Fruit fly (Drosophila melanogaster) whole organism, embryonic: ENCODE results near the gene bi.
A peak's percentile ranks its signal among the peaks of the same experiment; 100 is the strongest.

Experiments
- Ada2b ChIP-seq: fragments of 200-800 bp; sonication (Bioruptor generic); IDR thresholded peaks from 2 replicates; pipeline ENCODE4 v1.3.6; 2022; ENCODE audit warnings: missing biosample characterization, missing genetic modification characterization
- Adf1 ChIP-seq: fragments of 200-800 bp; sonication (Bioruptor generic); IDR thresholded peaks from 2 replicates; pipeline ENCODE4 v1.3.6; 2022; ENCODE audit warnings: missing biosample characterization, missing genetic modification characterization
- CG10267 ChIP-seq: fragments of 200-800 bp; sonication (Bioruptor generic); optimal IDR thresholded peaks from 2 replicates; lab custom pipeline; 2018; ENCODE audit warnings: missing biosample characterization, mild to moderate bottlenecking, missing genetic modification characterization, moderate library complexity
- CG10565 ChIP-seq: fragments of 200-800 bp; sonication (Bioruptor generic); optimal IDR thresholded peaks from 3 replicates; lab custom pipeline; 2016; ENCODE audit warnings: missing biosample characterization, mild to moderate bottlenecking, missing genetic modification characterization
- CG12155 ChIP-seq: fragments of 200-800 bp; sonication (Bioruptor generic); optimal IDR thresholded peaks from 3 replicates; lab custom pipeline; 2016; ENCODE audit warnings: missing biosample characterization, missing genetic modification characterization
- CG12299 ChIP-seq: fragments of 200-800 bp; sonication (Bioruptor generic); optimal IDR thresholded peaks from 2 replicates; lab custom pipeline; 2018; ENCODE audit warnings: missing biosample characterization, mild to moderate bottlenecking, missing genetic modification characterization
- CG13123 ChIP-seq: fragments of 200-800 bp; sonication (Bioruptor generic); optimal IDR thresholded peaks from 2 replicates; lab custom pipeline; 2016; ENCODE audit warnings: missing biosample characterization, missing genetic modification characterization
- CG13424 ChIP-seq: fragments of 200-800 bp; sonication (Bioruptor generic); optimal IDR thresholded peaks from 2 replicates; lab custom pipeline; 2019; ENCODE audit warnings: missing biosample characterization, mild to moderate bottlenecking, missing genetic modification characterization, moderate library complexity
- CG2712 ChIP-seq: fragments of 200-800 bp; optimal IDR thresholded peaks from 3 replicates; lab custom pipeline; 2019; ENCODE audit warnings: missing biosample characterization, mild to moderate bottlenecking, missing genetic modification characterization, moderate library complexity
- CG2875 ChIP-seq: fragments of 200-800 bp; sonication (Bioruptor generic); optimal IDR thresholded peaks from 2 replicates; lab custom pipeline; 2017; ENCODE audit warnings: missing biosample characterization, mild to moderate bottlenecking, missing genetic modification characterization, missing genetic modification reagents
- CG3065 ChIP-seq: fragments of 200-800 bp; sonication (Bioruptor generic); optimal IDR thresholded peaks from 2 replicates; lab custom pipeline; 2016; ENCODE audit warnings: missing biosample characterization, missing genetic modification characterization
- CG32532 ChIP-seq: fragments of 200-800 bp; sonication (Bioruptor generic); IDR thresholded peaks from 2 replicates; pipeline ENCODE4 v1.3.6; 2022; ENCODE audit warnings: missing biosample characterization, missing genetic modification characterization
- CG32767 ChIP-seq: fragments of 200-800 bp; sonication (Bioruptor generic); IDR thresholded peaks from 2 replicates; pipeline ENCODE4 v1.3.6; 2022; ENCODE audit warnings: missing biosample characterization, missing genetic modification characterization
- CG3281 ChIP-seq: fragments of 200-800 bp; sonication (Bioruptor generic); optimal IDR thresholded peaks from 3 replicates; lab custom pipeline; 2017; ENCODE audit warnings: missing biosample characterization, mild to moderate bottlenecking, missing genetic modification characterization
- CG4282 ChIP-seq: fragments of 200-800 bp; sonication (Bioruptor generic); optimal IDR thresholded peaks from 2 replicates; lab custom pipeline; 2016; ENCODE audit warnings: missing biosample characterization, missing genetic modification characterization
- CG4424 ChIP-seq: fragments of 200-800 bp; sonication (Bioruptor generic); optimal IDR thresholded peaks from 3 replicates; lab custom pipeline; 2016; ENCODE audit warnings: missing biosample characterization, missing genetic modification characterization
- CG5245 ChIP-seq: fragments of 200-800 bp; sonication (Bioruptor generic); optimal IDR thresholded peaks from 3 replicates; lab custom pipeline; 2016; ENCODE audit warnings: missing biosample characterization, missing genetic modification characterization
- CG6272 ChIP-seq: fragments of 200-800 bp; sonication (Bioruptor generic); IDR thresholded peaks from 2 replicates; pipeline ENCODE4 v1.3.6; 2022; ENCODE audit warnings: missing biosample characterization, missing genetic modification characterization
- CG6683 ChIP-seq: fragments of 200-800 bp; sonication (Bioruptor generic); optimal IDR thresholded peaks from 2 replicates; lab custom pipeline; 2017; ENCODE audit warnings: missing biosample characterization, mild to moderate bottlenecking, missing genetic modification characterization, missing genetic modification reagents
- CG6813 ChIP-seq: fragments of 200-800 bp; sonication (Bioruptor generic); optimal IDR thresholded peaks from 2 replicates; lab custom pipeline; 2017; ENCODE audit warnings: missing biosample characterization, missing genetic modification characterization, mild to moderate bottlenecking, moderate library complexity, missing genetic modification reagents
- CG7839 ChIP-seq: fragments of 200-800 bp; sonication (Bioruptor generic); optimal IDR thresholded peaks from 3 replicates; lab custom pipeline; 2018; ENCODE audit warnings: missing biosample characterization, mild to moderate bottlenecking, missing genetic modification characterization, moderate library complexity
- CG8089 ChIP-seq: fragments of 200-800 bp; sonication (Bioruptor generic); optimal IDR thresholded peaks from 3 replicates; lab custom pipeline; 2016; ENCODE audit warnings: missing biosample characterization, missing genetic modification characterization
- CG9215 ChIP-seq: fragments of 200-800 bp; sonication (Bioruptor generic); IDR thresholded peaks from 2 replicates; pipeline ENCODE4 v1.3.6; 2022; ENCODE audit warnings: missing biosample characterization, missing genetic modification characterization
- Chrac-16 ChIP-seq: fragments of 200-800 bp; sonication (Bioruptor generic); optimal IDR thresholded peaks from 3 replicates; lab custom pipeline; 2016; ENCODE audit warnings: missing biosample characterization, missing genetic modification characterization
- Deaf1 ChIP-seq: fragments of 200-800 bp; optimal IDR thresholded peaks from 3 replicates; lab custom pipeline; 2019; ENCODE audit warnings: missing biosample characterization, mild to moderate bottlenecking, missing genetic modification characterization, moderate library complexity
- E2f1 ChIP-seq: fragments of 200-800 bp; sonication (Bioruptor generic); IDR thresholded peaks from 2 replicates; pipeline ENCODE4 v1.3.6; 2022; ENCODE audit warnings: missing biosample characterization, missing genetic modification characterization
- Gug ChIP-seq: fragments of 200-800 bp; sonication (Bioruptor generic); IDR thresholded peaks from 4 replicates; pipeline ENCODE4 v1.3.6; 2022; ENCODE audit warnings: missing biosample characterization, missing genetic modification characterization
- Myb ChIP-seq: fragments of 200-800 bp; sonication (Bioruptor generic); optimal IDR thresholded peaks from 2 replicates; lab custom pipeline; 2016; ENCODE audit warnings: missing biosample characterization, missing genetic modification characterization
- Nf-YA ChIP-seq: fragments of 200-800 bp; sonication (Bioruptor generic); IDR thresholded peaks from 2 replicates; pipeline ENCODE4 v1.3.6; 2022; ENCODE audit warnings: missing biosample characterization, missing genetic modification characterization
- Opbp ChIP-seq: fragments of 200-800 bp; sonication (Bioruptor generic); IDR thresholded peaks from 3 replicates; pipeline ENCODE4 v1.3.6; 2022; ENCODE audit warnings: missing biosample characterization, missing genetic modification characterization; ENCODE audit not compliant: partially characterized antibody
- Poxn ChIP-seq: fragments of 200-800 bp; sonication (Bioruptor generic); IDR thresholded peaks from 2 replicates; pipeline ENCODE4 v1.3.6; 2022; ENCODE audit warnings: missing biosample characterization, missing genetic modification characterization
- Ravus ChIP-seq: fragments of 200-800 bp; sonication (Bioruptor generic); IDR thresholded peaks from 2 replicates; pipeline ENCODE4 v1.3.6; 2022; ENCODE audit warnings: missing biosample characterization, missing genetic modification characterization
- Taf1 ChIP-seq: fragments of 200-800 bp; sonication (Bioruptor generic); IDR thresholded peaks from 2 replicates; pipeline ENCODE4 v1.3.6; 2022; ENCODE audit warnings: missing biosample characterization, missing genetic modification characterization
- crp ChIP-seq, 2 experiments: fragments of 200-800 bp; sonication (Bioruptor generic); optimal IDR thresholded peaks; 2 replicates in 1 of 2; 3 replicates in 1 of 2; lab custom pipeline; 2017; ENCODE audit warnings: missing biosample characterization in 2 of 2, missing genetic modification characterization in 2 of 2, mild to moderate bottlenecking in 1 of 2, moderate library complexity in 1 of 2
- cwo ChIP-seq: fragments of 200-800 bp; sonication (Bioruptor generic); optimal IDR thresholded peaks from 3 replicates; lab custom pipeline; 2017; ENCODE audit warnings: missing biosample characterization, missing genetic modification characterization, mild to moderate bottlenecking, moderate library complexity, missing genetic modification reagents
- kay ChIP-seq: fragments of 200-800 bp; sonication (Bioruptor generic); optimal IDR thresholded peaks from 2 replicates; lab custom pipeline; 2016; ENCODE audit warnings: missing biosample characterization, missing genetic modification characterization
- lilli ChIP-seq: fragments of 200-800 bp; sonication (Bioruptor generic); optimal IDR thresholded peaks from 3 replicates; lab custom pipeline; 2016; ENCODE audit warnings: missing biosample characterization, missing genetic modification characterization
- nerfin-1 ChIP-seq: fragments of 200-800 bp; sonication (Bioruptor generic); optimal IDR thresholded peaks from 3 replicates; lab custom pipeline; 2019; ENCODE audit warnings: missing biosample characterization, mild to moderate bottlenecking, missing genetic modification characterization, moderate library complexity
- nmo ChIP-seq: fragments of 200-800 bp; sonication (Bioruptor generic); optimal IDR thresholded peaks from 2 replicates; lab custom pipeline; 2018; ENCODE audit warnings: missing biosample characterization, mild to moderate bottlenecking, missing genetic modification characterization, moderate library complexity
- org-1 ChIP-seq: fragments of 200-800 bp; sonication (Bioruptor generic); optimal IDR thresholded peaks from 2 replicates; lab custom pipeline; 2017; ENCODE audit warnings: missing biosample characterization, missing genetic modification characterization
- otp ChIP-seq: fragments of 200-800 bp; sonication (Bioruptor generic); IDR thresholded peaks from 3 replicates; pipeline ENCODE4, ENCODE4 v1.3.6; 2022; ENCODE audit warnings: missing biosample characterization, missing genetic modification characterization
- psq ChIP-seq: fragments of 200-800 bp; sonication (Bioruptor generic); optimal IDR thresholded peaks from 2 replicates; lab custom pipeline; 2017; ENCODE audit warnings: missing biosample characterization, missing genetic modification characterization
- sima ChIP-seq: fragments of 200-800 bp; sonication (Bioruptor generic); optimal IDR thresholded peaks from 2 replicates; lab custom pipeline; 2016; ENCODE audit warnings: missing biosample characterization, missing genetic modification characterization
- sna ChIP-seq: fragments of 200-800 bp; sonication (Bioruptor generic); IDR thresholded peaks from 2 replicates; pipeline ENCODE4 v1.3.6; 2022; ENCODE audit warnings: missing biosample characterization, missing genetic modification characterization; ENCODE audit not compliant: partially characterized antibody
- tap ChIP-seq: fragments of 200-800 bp; optimal IDR thresholded peaks from 3 replicates; lab custom pipeline; 2019; ENCODE audit warnings: missing biosample characterization, mild to moderate bottlenecking, missing genetic modification characterization, moderate library complexity
- tio ChIP-seq: fragments of 200-800 bp; sonication (Bioruptor generic); optimal IDR thresholded peaks from 2 replicates; lab custom pipeline; 2017; ENCODE audit warnings: missing biosample characterization, missing genetic modification characterization, inconsistent platforms
- wor ChIP-seq: fragments of 200-800 bp; sonication (Bioruptor generic); IDR thresholded peaks from 2 replicates; pipeline ENCODE4 v1.3.6; 2022; ENCODE audit warnings: missing biosample characterization, missing genetic modification characterization

bi gene

dm6 chrX:4446009-4446408 lies 33.4 kb downstream of the bi start (continued):
- TF ChIP-seq CG2875 (peak; percentile 36), CG8089 (GFP tag; lab: Kevin White, UChicago) (peak; percentile 43), Myb (GFP tag; lab: Kevin White, UChicago) (peak; percentile 33), Taf1 (GFP tag; lab: Robert Waterston, UW) (peak; percentile 40; the same call in 1 of the 2 replicates), CG13424 (tag; lab: Kevin White, UChicago) (peak; percentile 78), Poxn (0 out of 2 replicates have a peak, but pooled peaks have one; percentile 49), Ada2b (GFP tag; lab: Robert Waterston, UW) (peak; percentile 76), CG9215 (GFP tag; lab: Robert Waterston, UW) (peak; percentile 61; the same call in 1 of the 2 replicates), tap (tag; lab: Kevin White, UChicago) (peak; percentile 58), CG5245 (peak; percentile 38), nmo (GFP tag; lab: Kevin White, UChicago) (peak; percentile 81), Adf1 (GFP tag; lab: Robert Waterston, UW) (no peak), CG10267 (tag; lab: Kevin White, UChicago) (peak; percentile 45), CG7839 (peak; percentile 84), Opbp (GFP tag; lab: Robert Waterston, UW) (no peak), CG6813 (GFP tag; lab: Kevin White, UChicago) (peak; percentile 23), Gug (GFP tag; lab: Robert Waterston, UW) (peak; percentile 67), CG6683 (GFP tag; lab: Kevin White, UChicago) (no peak), sna (no peak), CG32532 (GFP tag; lab: Robert Waterston, UW) (peak; percentile 78), CG13123 (no peak), lilli (GFP tag; lab: Kevin White, UChicago) (peak; percentile 68), Deaf1 (peak; percentile 36), E2f1 (GFP tag; lab: Robert Waterston, UW) (peak; percentile 82), CG4282 (GFP tag; lab: Kevin White, UChicago) (no peak), Nf-YA (GFP tag; lab: Robert Waterston, UW) (peak; percentile 70), Ravus (peak; percentile 53), org-1 (GFP tag; lab: Kevin White, UChicago) (peak; percentile 47), CG10565 (GFP tag; lab: Kevin White, UChicago) (peak; percentile 13), CG12299 (no peak), CG6272 (GFP tag; lab: Robert Waterston, UW) (peak; percentile 79), wor (GFP tag; lab: Robert Waterston, UW) (peak; percentile 78), kay (no peak), sima (no peak), CG32767 (GFP tag; lab: Robert Waterston, UW) (peak; percentile 69; the same call in 1 of the 2 replicates), tio (peak; percentile 50), Chrac-16 (GFP tag; lab: Kevin White, UChicago) (peak; percentile 57), CG2712 (tag; lab: Kevin White, UChicago) (peak; percentile 72), psq (GFP tag; lab: Kevin White, UChicago) (no peak), otp (GFP tag; lab: Robert Waterston, UW) (peak; percentile 67; the same call in 2 of the 3 replicates), CG3281 (GFP tag; lab: Kevin White, UChicago) (peak; percentile 57), crp (GFP tag; optimal IDR thresholded peaks at IDR 0.05; lab: Kevin White, UChicago) (no peak), CG3065 (GFP tag; lab: Kevin White, UChicago) (no peak), cwo (GFP tag; lab: Kevin White, UChicago) (peak; percentile 42), CG4424 (GFP tag; lab: Kevin White, UChicago) (peak; percentile 58), nerfin-1 (peak; percentile 49), CG12155 (GFP tag; lab: Kevin White, UChicago) (peak; percentile 65)
